Fruit fly (Drosophila melanogaster): ENCODE measurements around the gene REPTOR.

REPTOR gene

DNA sequence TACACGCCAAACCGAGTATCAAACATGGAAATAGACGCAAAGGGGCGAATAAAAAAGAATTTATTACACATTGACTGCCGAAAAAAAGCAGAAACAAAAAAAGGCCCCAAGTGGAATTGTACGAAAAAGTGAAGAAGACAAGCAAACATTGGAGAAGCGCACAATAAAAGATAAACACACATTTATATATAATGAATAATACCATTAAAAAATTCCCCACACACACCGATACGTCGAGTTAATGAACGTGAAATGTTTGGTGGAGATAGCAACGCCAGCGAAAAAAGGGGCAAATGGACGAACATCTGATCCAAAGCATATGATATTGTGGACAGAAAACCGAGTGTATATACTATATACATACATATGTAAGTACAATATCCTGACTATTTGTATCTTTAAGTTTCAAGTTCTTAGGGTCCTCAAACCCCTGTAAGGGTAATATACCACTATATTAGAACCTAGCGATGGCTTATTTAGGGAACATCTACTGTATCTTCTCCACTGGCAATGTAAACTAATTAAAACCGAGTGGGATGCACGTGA is 17.8 kb downstream of the REPTOR start (continued):
- TF ChIP-seq odd (GFP tag; optimal IDR thresholded peaks at IDR 0.05) (no peak), CG6175 (GFP tag; IDR thresholded peaks at IDR 0.05) (no peak), zen (tag; optimal IDR thresholded peaks at IDR 0.05) (no peak), h (optimal IDR thresholded peaks at IDR 0.05) (no peak), Sin3A (optimal IDR thresholded peaks at IDR 0.05) (no peak), CG34224 (GFP tag; IDR thresholded peaks at IDR 0.05; ENCODE audit: partially characterized antibody) (no peak), CG2120 (GFP tag; optimal IDR thresholded peaks at IDR 0.05) (peak; percentile 23), sqz (GFP tag; optimal IDR thresholded peaks at IDR 0.05) (peak; percentile 58), CG4707 (GFP tag; optimal IDR thresholded peaks at IDR 0.05) (no peak), Drgx (GFP tag; IDR thresholded peaks at IDR 0.05) (no peak), dm (GFP tag; optimal IDR thresholded peaks at IDR 0.05) (no peak), Neu2 (GFP tag; optimal IDR thresholded peaks at IDR 0.05; ENCODE audit: borderline replicate concordance) (no peak), sisA (GFP tag; IDR thresholded peaks at IDR 0.05) (no peak), H2.0 (GFP tag; IDR thresholded peaks at IDR 0.05) (no peak), CG18619 (GFP tag; optimal IDR thresholded peaks at IDR 0.05) (no peak), CG18262 (tag; optimal IDR thresholded peaks at IDR 0.05) (no peak), al (GFP tag; IDR thresholded peaks at IDR 0.05) (no peak), CG8924 (tag; optimal IDR thresholded peaks at IDR 0.05) (no peak), pho (GFP tag; optimal IDR thresholded peaks at IDR 0.05) (no peak), grau (tag; optimal IDR thresholded peaks at IDR 0.05) (peak; percentile 80), CG13894 (tag; optimal IDR thresholded peaks at IDR 0.05) (peak; percentile 19), crol (GFP tag; IDR thresholded peaks at IDR 0.05) (no peak), repo (GFP tag; optimal IDR thresholded peaks at IDR 0.05) (no peak), BEAF-32 (GFP tag; optimal IDR thresholded peaks at IDR 0.05) (no peak), fd64A (GFP tag; optimal IDR thresholded peaks at IDR 0.05) (no peak), chn (GFP tag; optimal IDR thresholded peaks at IDR 0.05) (no peak), ssp (GFP tag; IDR thresholded peaks at IDR 0.05) (no peak), CG4424 (GFP tag; optimal IDR thresholded peaks at IDR 0.05) (no peak), CG15696 (tag; optimal IDR thresholded peaks at IDR 0.05) (no peak), NFAT (GFP tag; IDR thresholded peaks at IDR 0.05) (no peak), C15 (GFP tag; IDR thresholded peaks at IDR 0.05) (no peak), cg (GFP tag; optimal IDR thresholded peaks at IDR 0.05) (peak; percentile 20), usp (GFP tag; optimal IDR thresholded peaks at IDR 0.05) (no peak), HLH3B (GFP tag; IDR thresholded peaks at IDR 0.05) (no peak), CG34422 (GFP tag; IDR thresholded peaks at IDR 0.05) (no peak), Lhr (GFP tag; optimal IDR thresholded peaks at IDR 0.05) (no peak), TFAM (GFP tag; optimal IDR thresholded peaks at IDR 0.05) (no peak), kah (GFP tag; optimal IDR thresholded peaks at IDR 0.05) (no peak), Med (GFP tag) (peak; percentile 75), nau (GFP tag; optimal IDR thresholded peaks at IDR 0.05) (no peak), exex (tag; optimal IDR thresholded peaks at IDR 0.05) (no peak), rib (GFP tag; IDR thresholded peaks at IDR 0.05) (no peak), CG30020 (tag; optimal IDR thresholded peaks at IDR 0.05) (no peak), disco-r (GFP tag; optimal IDR thresholded peaks at IDR 0.05) (no peak), zen2 (GFP tag; IDR thresholded peaks at IDR 0.05; ENCODE audit: partially characterized antibody) (no peak), CkIIα-i1 (GFP tag; IDR thresholded peaks at IDR 0.05) (no peak), tap (tag; optimal IDR thresholded peaks at IDR 0.05) (no peak), CG7839 (tag; optimal IDR thresholded peaks at IDR 0.05) (peak; percentile 2), CG17359 (tag; optimal IDR thresholded peaks at IDR 0.05) (no peak), Oli (tag; optimal IDR thresholded peaks at IDR 0.05) (no peak), CG4328 (GFP tag; optimal IDR thresholded peaks at IDR 0.05) (no peak), bcd (GFP tag; optimal IDR thresholded peaks at IDR 0.05) (no peak)
